Worm (Caenorhabditis elegans): ENCODE measurements around the gene klf-2.

klf-2 gene

DNA sequence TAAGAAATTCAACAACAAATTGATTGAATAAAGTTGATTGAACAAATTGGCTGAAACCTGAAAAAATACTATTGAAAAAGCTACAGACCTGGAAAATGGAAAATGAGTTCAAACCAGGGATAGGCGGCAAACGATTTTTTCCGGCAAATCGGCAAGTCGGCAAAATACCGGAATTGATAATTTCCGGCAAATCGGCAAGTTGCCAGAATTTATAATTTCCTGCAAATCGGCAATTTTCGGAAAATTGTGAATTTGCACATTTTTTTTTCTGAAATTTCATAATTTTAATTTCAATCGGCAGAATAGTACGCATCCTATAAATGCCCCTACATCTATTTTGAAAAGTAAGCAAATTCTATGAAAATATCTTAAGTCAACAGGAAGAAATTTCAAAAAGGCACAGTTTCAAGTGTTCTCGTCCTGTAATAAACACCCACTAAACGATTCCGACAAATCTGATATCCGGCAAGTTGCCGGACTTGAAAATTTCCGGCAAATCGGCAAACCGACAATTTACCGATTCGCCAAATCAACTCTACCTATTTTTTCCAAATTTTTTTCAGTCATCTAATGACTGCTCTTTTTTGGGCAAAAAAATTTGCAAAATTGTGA lies 31.5 kb downstream of the klf-2 start:
- no peak for TF ChIP-seq egl-13 (tag; optimal IDR thresholded peaks at IDR 0.05)
- peak; percentile 24 for TF ChIP-seq nhr-85 (tag)
- peak; percentile 18 for TF ChIP-seq rnt-1 (tag; optimal IDR thresholded peaks at IDR 0.05)
- no peak for TF ChIP-seq unc-86 (tag; optimal IDR thresholded peaks at IDR 0.05)
- TF ChIP-seq efl-1 (optimal IDR thresholded peaks at IDR 0.05), result no peak
- peak in 1 of 2 experiments; percentile 78 for TF ChIP-seq efl-1 (GFP tag; optimal IDR thresholded peaks at IDR 0.05 in 1 of 2)
- no peak for TF ChIP-seq nhr-77 (tag; optimal IDR thresholded peaks at IDR 0.05)
- TF ChIP-seq fkh-8 (tag; optimal IDR thresholded peaks at IDR 0.05), result no peak
- TF ChIP-seq mep-1 (tag; optimal IDR thresholded peaks at IDR 0.05), result no peak
- TF ChIP-seq nhr-76 (tag; optimal IDR thresholded peaks at IDR 0.05), result no peak
- TF ChIP-seq lsy-2 (tag; optimal IDR thresholded peaks at IDR 0.05), result no peak
- peak; percentile 23 for TF ChIP-seq sup-37 (GFP tag; optimal IDR thresholded peaks at IDR 0.05)
- peak; percentile 5 for TF ChIP-seq ama-1 (optimal IDR thresholded peaks at IDR 0.05)
- no peak for TF ChIP-seq ceh-88 (GFP tag; IDR thresholded peaks at IDR 0.05)
- no peak for TF ChIP-seq xbp-1 (tag; optimal IDR thresholded peaks at IDR 0.05)

- TF ChIP-seq ces-1 (GFP tag; optimal IDR thresholded peaks at IDR 0.05) (no peak), unc-130 (tag; optimal IDR thresholded peaks at IDR 0.05) (no peak), zag-1 (tag; optimal IDR thresholded peaks at IDR 0.05) (no peak), dpl-1 (GFP tag; optimal IDR thresholded peaks at IDR 0.05) (no peak)
These were observed 36.5 kb downstream of the klf-2 start, which contains the start of gene Y44A6C.2 for ce11 chrV:20721934-20722333. Y44A6C.2 (plus strand) TSS chrV:20722234.

DNA sequence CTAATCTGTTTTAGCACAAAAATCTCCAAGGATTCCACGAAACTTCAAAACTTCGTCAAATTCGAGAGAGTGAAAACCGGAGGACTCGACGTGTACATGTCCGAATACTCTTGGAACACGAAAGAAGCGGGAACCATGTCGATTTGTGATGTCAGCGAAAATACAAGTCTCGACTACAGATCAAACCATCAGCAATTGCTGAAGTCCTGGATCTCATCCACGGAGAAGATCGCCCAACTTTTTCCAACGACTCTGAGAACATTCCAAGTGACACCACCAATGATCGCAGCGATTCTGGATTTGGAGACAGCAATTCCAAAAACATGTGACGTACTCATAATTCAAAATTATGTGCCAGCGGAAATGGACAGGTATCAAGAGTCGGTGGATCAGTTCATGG lies 37.0 kb downstream of the klf-2 start:
- TF ChIP-seq efl-1 (optimal IDR thresholded peaks at IDR 0.05) (no peak), efl-1 (GFP tag; optimal IDR thresholded peaks at IDR 0.05 in 1 of 2) (peak in 1 of 2 experiments; percentile 58), fkh-8 (tag; optimal IDR thresholded peaks at IDR 0.05) (no peak), C16A3.4 (tag; optimal IDR thresholded peaks at IDR 0.05) (no peak)

DNA sequence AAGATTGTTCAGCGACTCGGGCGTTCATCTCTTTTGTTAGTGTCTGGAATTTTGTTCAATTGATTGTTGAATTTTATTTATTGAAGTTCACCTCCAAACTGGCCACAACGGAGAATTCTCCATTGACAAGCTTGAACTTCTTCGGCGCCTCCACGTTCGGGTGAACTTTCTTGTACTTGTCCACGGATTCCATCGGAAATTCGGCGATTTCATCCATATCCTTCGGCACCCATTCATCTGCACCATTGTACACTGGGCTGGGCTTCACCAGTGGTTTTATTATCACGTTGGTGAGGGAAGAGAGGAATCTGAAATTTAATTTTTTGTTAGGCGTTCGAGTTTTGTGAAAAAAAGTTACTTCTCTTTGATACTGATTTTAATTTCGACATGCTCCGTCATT lies 42.0 kb downstream of the klf-2 start:
- no peak for TF ChIP-seq irx-1 (tag; optimal IDR thresholded peaks at IDR 0.05)
- TF ChIP-seq ama-1 (optimal IDR thresholded peaks at IDR 0.05), result no peak
- TF ChIP-seq pag-3 (tag; optimal IDR thresholded peaks at IDR 0.05; ENCODE audit: borderline replicate concordance, insufficient read depth), result no peak
- no peak for TF ChIP-seq ceh-90 (tag; optimal IDR thresholded peaks at IDR 0.05)
- no peak for TF ChIP-seq C16A3.4 (tag; optimal IDR thresholded peaks at IDR 0.05)
- TF ChIP-seq fkh-8 (tag; optimal IDR thresholded peaks at IDR 0.05), result no peak
- TF ChIP-seq nhr-28 (tag; optimal IDR thresholded peaks at IDR 0.05), result no peak
- no peak for TF ChIP-seq hpl-2 (GFP tag; optimal IDR thresholded peaks at IDR 0.05)
- no peak for TF ChIP-seq tlp-1 (tag; optimal IDR thresholded peaks at IDR 0.05)
- no peak for TF ChIP-seq grh-1 (GFP tag; IDR thresholded peaks at IDR 0.05)
- TF ChIP-seq nhr-84 (tag; optimal IDR thresholded peaks at IDR 0.05), result no peak
- TF ChIP-seq C04F5.9 (tag; optimal IDR thresholded peaks at IDR 0.05), result no peak
- TF ChIP-seq lin-13 (GFP tag; optimal IDR thresholded peaks at IDR 0.05), result no peak
- TF ChIP-seq mab-9 (GFP tag; IDR thresholded peaks at IDR 0.05), result no peak
- TF ChIP-seq hlh-17 (GFP tag; optimal IDR thresholded peaks at IDR 0.05; ENCODE audit: borderline replicate concordance), result no peak
- TF ChIP-seq mdl-1 (tag; optimal IDR thresholded peaks at IDR 0.05), result no peak

DNA sequence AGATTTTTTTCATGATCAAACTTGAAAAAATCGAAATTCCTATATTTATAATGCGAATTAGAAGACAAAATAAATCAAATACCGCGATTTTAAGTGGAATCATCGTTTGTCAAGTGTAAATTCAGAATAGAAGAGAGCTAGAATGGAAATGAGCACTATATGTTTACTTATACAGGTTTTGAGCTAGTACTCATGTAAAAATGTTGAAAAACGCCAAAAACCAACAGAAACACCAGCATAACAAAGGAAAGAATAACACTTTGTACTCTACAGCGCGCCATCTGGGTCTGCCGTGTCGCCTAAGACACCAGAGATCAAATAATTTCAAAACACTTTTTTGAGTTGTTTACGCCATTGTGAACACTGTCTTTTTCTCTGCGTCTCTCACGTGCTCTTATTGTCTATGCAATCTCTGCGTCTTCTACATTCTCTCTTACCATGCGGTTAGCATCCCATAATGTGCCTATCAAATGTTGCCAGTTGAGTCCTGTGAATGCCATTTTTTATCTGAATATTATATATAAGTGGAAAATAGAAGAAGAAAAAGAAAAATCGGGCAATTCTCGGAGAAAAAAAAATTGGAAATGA lies 43.4 kb downstream of the klf-2 start, which contains the start of gene ipla-3:
ipla-3 (minus strand) TSS at position 510 of the 588 bp plus-strand sequence.
- no peak for TF ChIP-seq nhr-84 (tag; optimal IDR thresholded peaks at IDR 0.05)
- peak; percentile 77 for TF ChIP-seq elt-2 (tag; optimal IDR thresholded peaks at IDR 0.05)
- no peak for TF ChIP-seq ceh-8 (GFP tag; optimal IDR thresholded peaks at IDR 0.05)
- no peak for TF ChIP-seq lin-13 (GFP tag; optimal IDR thresholded peaks at IDR 0.05)
- no peak for TF ChIP-seq C34B4.2 (tag; optimal IDR thresholded peaks at IDR 0.05)
- TF ChIP-seq ama-1 (optimal IDR thresholded peaks at IDR 0.05), result no peak
- no peak for TF ChIP-seq ceh-63 (GFP tag; optimal IDR thresholded peaks at IDR 0.05)
- TF ChIP-seq elt-3 (tag; optimal IDR thresholded peaks at IDR 0.05), result no peak
- no peak for TF ChIP-seq unc-86 (tag; optimal IDR thresholded peaks at IDR 0.05)
- TF ChIP-seq egl-27 (tag; optimal IDR thresholded peaks at IDR 0.05), result no peak
- no peak for TF ChIP-seq hlh-4 (tag; optimal IDR thresholded peaks at IDR 0.05)
- peak; percentile 22 to 59 for TF ChIP-seq lsy-2 (tag; optimal IDR thresholded peaks at IDR 0.05)
- peak; percentile 18 for TF ChIP-seq snpc-4 (tag; optimal IDR thresholded peaks at IDR 0.05)
- no peak for TF ChIP-seq nhr-11 (tag; optimal IDR thresholded peaks at IDR 0.05)
- TF ChIP-seq aly-2 (tag; optimal IDR thresholded peaks at IDR 0.05), result no peak
- no peak for TF ChIP-seq rnt-1 (tag; optimal IDR thresholded peaks at IDR 0.05)
- TF ChIP-seq lin-15B (tag; optimal IDR thresholded peaks at IDR 0.05), result no peak
- TF ChIP-seq vab-15 (tag; optimal IDR thresholded peaks at IDR 0.05), result no peak
- TF ChIP-seq C04F5.9 (tag; optimal IDR thresholded peaks at IDR 0.05), result no peak
- no peak for TF ChIP-seq hpl-2 (GFP tag; optimal IDR thresholded peaks at IDR 0.05)
